Worm (Caenorhabditis elegans): Measurements from ENCODE around the gene B0272.4.

The B0272.4 gene

ce11 chrX:9401963-9402362, 26.3 kb upstream of the B0272.4 start:
- TF ChIP-seq skn-1 (tag; optimal IDR thresholded peaks at IDR 0.05) (no peak), ceh-82 (tag; optimal IDR thresholded peaks at IDR 0.05) (no peak), blmp-1 (tag; optimal IDR thresholded peaks at IDR 0.05; ENCODE audit: insufficient read depth) (peak; percentile 38), nhr-21 (tag; optimal IDR thresholded peaks at IDR 0.05) (peak; percentile 66), nhr-237 (tag; optimal IDR thresholded peaks at IDR 0.05) (no peak), mdl-1 (tag; optimal IDR thresholded peaks at IDR 0.05) (peak in 1 of 2 experiments; percentile 0), sma-3 (GFP tag; optimal IDR thresholded peaks at IDR 0.05) (peak; percentile 19), nhr-25 (tag; optimal IDR thresholded peaks at IDR 0.05) (peak; percentile 38)

ce11 chrX:9402464-9402863, 25.8 kb upstream of the B0272.4 start:
- TF ChIP-seq crh-2 (tag; optimal IDR thresholded peaks at IDR 0.05), result peak; percentile 39
- TF ChIP-seq Y55F3AM.14 (GFP tag; optimal IDR thresholded peaks at IDR 0.05), result no peak

ce11 chrX:9403622-9404255, 24.5 kb upstream of the B0272.4 start:
- TF ChIP-seq lin-11 (tag; optimal IDR thresholded peaks at IDR 0.05) (no peak), sem-4 (tag; optimal IDR thresholded peaks at IDR 0.05) (no peak), lin-39 (tag; optimal IDR thresholded peaks at IDR 0.05) (no peak), nhr-237 (tag; optimal IDR thresholded peaks at IDR 0.05) (no peak), sma-3 (GFP tag; optimal IDR thresholded peaks at IDR 0.05) (peak; percentile 82), ZK546.5 (tag; optimal IDR thresholded peaks at IDR 0.05) (no peak), ceh-16 (tag; optimal IDR thresholded peaks at IDR 0.05) (peak; percentile 26), unc-62 (GFP tag; optimal IDR thresholded peaks at IDR 0.05) (no peak), ceh-82 (tag; optimal IDR thresholded peaks at IDR 0.05) (no peak), mdl-1 (tag; optimal IDR thresholded peaks at IDR 0.05) (no peak), ztf-1 (GFP tag; conservative IDR thresholded peaks at IDR 0.05) (no peak), peb-1 (tag; optimal IDR thresholded peaks at IDR 0.05) (no peak), ama-1 (optimal IDR thresholded peaks at IDR 0.05) (no peak), mab-5 (tag; optimal IDR thresholded peaks at IDR 0.05) (no peak), nhr-23 (tag; optimal IDR thresholded peaks at IDR 0.05) (no peak), R02D3.7 (tag; optimal IDR thresholded peaks at IDR 0.05) (no peak), F13H6.1 (tag; optimal IDR thresholded peaks at IDR 0.05) (peak; percentile 22), gmeb-1 (tag; optimal IDR thresholded peaks at IDR 0.05) (no peak), nhr-10 (tag; optimal IDR thresholded peaks at IDR 0.05) (no peak), lsy-2 (tag; optimal IDR thresholded peaks at IDR 0.05) (peak in 1 of 2 experiments; percentile 26), sma-9 (GFP tag; optimal IDR thresholded peaks at IDR 0.05) (peak; percentile 88), sma-9 (tag; optimal IDR thresholded peaks at IDR 0.05) (no peak), lin-13 (GFP tag; optimal IDR thresholded peaks at IDR 0.05) (no peak), nhr-11 (tag; optimal IDR thresholded peaks at IDR 0.05) (no peak), nhr-6 (tag; optimal IDR thresholded peaks at IDR 0.05) (peak; percentile 38), fos-1 (tag; optimal IDR thresholded peaks at IDR 0.05) (peak; percentile 3), nhr-129 (tag; optimal IDR thresholded peaks at IDR 0.05) (peak; percentile 22), nhr-12 (tag; optimal IDR thresholded peaks at IDR 0.05) (no peak), elt-1 (tag; optimal IDR thresholded peaks at IDR 0.05) (no peak), egl-27 (tag; optimal IDR thresholded peaks at IDR 0.05) (peak; percentile 66), C34F6.9 (tag; optimal IDR thresholded peaks at IDR 0.05) (peak; percentile 21), nhr-25 (tag; optimal IDR thresholded peaks at IDR 0.05) (peak; percentile 88), crh-2 (tag; optimal IDR thresholded peaks at IDR 0.05) (peak; percentile 63), dmd-4 (tag; optimal IDR thresholded peaks at IDR 0.05) (no peak), unc-39 (tag; optimal IDR thresholded peaks at IDR 0.05) (no peak), nhr-21 (tag; optimal IDR thresholded peaks at IDR 0.05) (peak; percentile 79), blmp-1 (tag; optimal IDR thresholded peaks at IDR 0.05; ENCODE audit: insufficient read depth) (peak; percentile 71), ztf-11 (tag; optimal IDR thresholded peaks at IDR 0.05) (no peak)
